Fruit fly (Drosophila melanogaster): ENCODE measurements around the gene spn-A.
A peak's percentile ranks its signal among the peaks of the same experiment; 100 is the strongest.

Gene spn-A

dm6 chr3R:30058057-30058868, 2.4 kb upstream of the spn-A start, which contains the start of gene sima (continued):
- TF ChIP-seq PHDP (tag; optimal IDR thresholded peaks at IDR 0.05) (no peak), lbe (GFP tag; optimal IDR thresholded peaks at IDR 0.05) (peak; percentile 3), sr (GFP tag; IDR thresholded peaks at IDR 0.05) (no peak), CG14014 (GFP tag; IDR thresholded peaks at IDR 0.05) (0 out of 2 replicates have a peak, but pooled peaks have one; percentile 31), da (GFP tag; optimal IDR thresholded peaks at IDR 0.05) (no peak), CG11696 (GFP tag; IDR thresholded peaks at IDR 0.05) (no peak), Dll (GFP tag; IDR thresholded peaks at IDR 0.05; ENCODE audit: partially characterized antibody) (no peak), Neu2 (GFP tag; optimal IDR thresholded peaks at IDR 0.05; ENCODE audit: borderline replicate concordance) (no peak), ci (GFP tag; IDR thresholded peaks at IDR 0.05) (peak; percentile 32; the same call in 1 of the 3 replicates), lmd (GFP tag; IDR thresholded peaks at IDR 0.05) (peak; percentile 31; the same call in 1 of the 2 replicates), unc-4 (GFP tag; IDR thresholded peaks at IDR 0.05; ENCODE audit: partially characterized antibody) (0 out of 2 replicates have a peak, but pooled peaks have one; percentile 19), CG8359 (GFP tag; optimal IDR thresholded peaks at IDR 0.05; ENCODE audit: borderline replicate concordance) (no peak), MESR4 (GFP tag; optimal IDR thresholded peaks at IDR 0.05) (peak; percentile 65), CG7556 (GFP tag; optimal IDR thresholded peaks at IDR 0.05) (no peak), CG3726 (GFP tag; IDR thresholded peaks at IDR 0.05) (no peak), CG6254 (GFP tag; optimal IDR thresholded peaks at IDR 0.05) (no peak), Nf-YB (GFP tag; optimal IDR thresholded peaks at IDR 0.05) (peak; percentile 18), NC2β (GFP tag; optimal IDR thresholded peaks at IDR 0.05) (no peak), CG10366 (GFP tag; IDR thresholded peaks at IDR 0.05) (0 out of 2 replicates have a peak, but pooled peaks have one; percentile 31), gro (GFP tag; optimal IDR thresholded peaks at IDR 0.05) (no peak), scrt (GFP tag; optimal IDR thresholded peaks at IDR 0.05) (peak; percentile 5), Camta (GFP tag; optimal IDR thresholded peaks at IDR 0.05) (peak; percentile 30), Lpt (GFP tag; optimal IDR thresholded peaks at IDR 0.05) (no peak), nom (GFP tag; optimal IDR thresholded peaks at IDR 0.05) (peak; percentile 63), Ssrp (tag; optimal IDR thresholded peaks at IDR 0.05) (no peak), B-H2 (GFP tag; optimal IDR thresholded peaks at IDR 0.05) (no peak), exex (tag; optimal IDR thresholded peaks at IDR 0.05) (peak; percentile 32), vnd (GFP tag; IDR thresholded peaks at IDR 0.05; ENCODE audit: partially characterized antibody) (no peak), CG5953 (GFP tag; IDR thresholded peaks at IDR 0.05) (no peak), CG6272 (GFP tag; IDR thresholded peaks at IDR 0.05) (no peak), CG8089 (GFP tag; optimal IDR thresholded peaks at IDR 0.05) (no peak), unpg (GFP tag; optimal IDR thresholded peaks at IDR 0.05) (no peak), NK7.1 (GFP tag; optimal IDR thresholded peaks at IDR 0.05) (peak; percentile 57), otp (GFP tag; IDR thresholded peaks at IDR 0.05) (no peak), tup (GFP tag; optimal IDR thresholded peaks at IDR 0.05) (no peak), cad (GFP tag; optimal IDR thresholded peaks at IDR 0.05) (no peak), CG10654 (GFP tag; optimal IDR thresholded peaks at IDR 0.05) (no peak), Nf-YA (GFP tag; IDR thresholded peaks at IDR 0.05) (no peak), Pdp1 (GFP tag; optimal IDR thresholded peaks at IDR 0.05) (peak; percentile 16 to 61), Stat92E (GFP tag; optimal IDR thresholded peaks at IDR 0.05) (peak in 1 of 3 experiments; percentile 22), CG14667 (GFP tag; IDR thresholded peaks at IDR 0.05) (no peak; the same call in 1 of the 2 replicates), dmrt99B (tag; optimal IDR thresholded peaks at IDR 0.05) (peak; percentile 34), ERR (GFP tag; optimal IDR thresholded peaks at IDR 0.05) (peak; percentile 34), CG12219 (GFP tag; optimal IDR thresholded peaks at IDR 0.05) (no peak), Hand (GFP tag; optimal IDR thresholded peaks at IDR 0.05) (no peak), CG12299 (tag; optimal IDR thresholded peaks at IDR 0.05) (no peak), CG18262 (tag; optimal IDR thresholded peaks at IDR 0.05) (peak; percentile 23), slou (GFP tag; optimal IDR thresholded peaks at IDR 0.05) (no peak)
